Fruit fly (Drosophila melanogaster) whole organism, embryonic: Measurements from ENCODE around the gene CG32079.
A peak's percentile ranks its signal among the peaks of the same experiment; 100 is the strongest.

Experiments
- Adf1 ChIP-seq: fragments of 200-800 bp; sonication (Bioruptor generic); IDR thresholded peaks from 2 replicates; pipeline ENCODE4 v1.3.6; 2022; ENCODE audit warnings: missing biosample characterization, missing genetic modification characterization
- Atf-2 ChIP-seq: fragments of 200-800 bp; sonication (Bioruptor generic); optimal IDR thresholded peaks from 2 replicates; lab custom pipeline; 2016; ENCODE audit warnings: missing biosample characterization, missing genetic modification characterization
- CG1024 ChIP-seq: fragments of 200-800 bp; sonication (Bioruptor generic); IDR thresholded peaks from 2 replicates; pipeline ENCODE4 v1.3.6; 2022; ENCODE audit warnings: missing biosample characterization, missing genetic modification characterization
- CG10543 ChIP-seq: fragments of 200-800 bp; sonication (Bioruptor generic); optimal IDR thresholded peaks from 3 replicates; lab custom pipeline; 2017; ENCODE audit warnings: missing biosample characterization, mild to moderate bottlenecking, missing genetic modification characterization, moderate library complexity
- CG10979 ChIP-seq: fragments of 200-800 bp; sonication (Bioruptor generic); optimal IDR thresholded peaks from 2 replicates; lab custom pipeline; 2018; ENCODE audit warnings: missing biosample characterization, mild to moderate bottlenecking, missing genetic modification characterization, moderate library complexity
- CG11560 ChIP-seq: fragments of 200-800 bp; sonication (Bioruptor generic); IDR thresholded peaks from 3 replicates; pipeline ENCODE4 v1.3.6; 2022; ENCODE audit warnings: missing biosample characterization, missing genetic modification characterization
- CG12071 ChIP-seq: fragments of 200-800 bp; sonication (Bioruptor generic); optimal IDR thresholded peaks from 3 replicates; lab custom pipeline; 2018; ENCODE audit warnings: missing biosample characterization, mild to moderate bottlenecking, missing genetic modification characterization
- CG12104 ChIP-seq: fragments of 200-800 bp; sonication (Bioruptor generic); optimal IDR thresholded peaks from 3 replicates; lab custom pipeline; 2016; ENCODE audit warnings: missing biosample characterization, missing genetic modification characterization
- CG15696 ChIP-seq: fragments of 200-800 bp; sonication (Bioruptor generic); optimal IDR thresholded peaks from 2 replicates; lab custom pipeline; 2019; ENCODE audit warnings: missing biosample characterization, mild to moderate bottlenecking, missing genetic modification characterization, moderate library complexity
- CG1603 ChIP-seq: fragments of 200-800 bp; sonication (Bioruptor generic); optimal IDR thresholded peaks from 2 replicates; lab custom pipeline; 2019; ENCODE audit warnings: missing biosample characterization, mild to moderate bottlenecking, missing genetic modification characterization, moderate library complexity
- CG1647 ChIP-seq: fragments of 200-800 bp; sonication (Bioruptor generic); optimal IDR thresholded peaks from 3 replicates; lab custom pipeline; 2016; ENCODE audit warnings: missing biosample characterization, missing genetic modification characterization
- CG2678 ChIP-seq: fragments of 200-800 bp; sonication (Bioruptor generic); optimal IDR thresholded peaks from 3 replicates; lab custom pipeline; 2019; ENCODE audit warnings: missing biosample characterization, mild to moderate bottlenecking, missing genetic modification characterization, moderate library complexity
- CG3838 ChIP-seq: fragments of 200-800 bp; sonication (Bioruptor generic); optimal IDR thresholded peaks from 3 replicates; lab custom pipeline; 2016; ENCODE audit warnings: missing biosample characterization, missing genetic modification characterization
- CG4617 ChIP-seq: fragments of 200-800 bp; sonication (Bioruptor generic); optimal IDR thresholded peaks from 3 replicates; lab custom pipeline; 2016; ENCODE audit warnings: missing biosample characterization, missing genetic modification characterization, borderline replicate concordance
- CG6683 ChIP-seq: fragments of 200-800 bp; sonication (Bioruptor generic); optimal IDR thresholded peaks from 2 replicates; lab custom pipeline; 2017; ENCODE audit warnings: missing biosample characterization, mild to moderate bottlenecking, missing genetic modification characterization, missing genetic modification reagents
- CG6689 ChIP-seq: fragments of 200-800 bp; sonication (Bioruptor generic); IDR thresholded peaks from 2 replicates; pipeline ENCODE4 v1.3.6; 2022; ENCODE audit warnings: missing biosample characterization, missing genetic modification characterization
- CG6813 ChIP-seq: fragments of 200-800 bp; sonication (Bioruptor generic); optimal IDR thresholded peaks from 2 replicates; lab custom pipeline; 2017; ENCODE audit warnings: missing biosample characterization, missing genetic modification characterization, mild to moderate bottlenecking, moderate library complexity, missing genetic modification reagents
- CG7963 ChIP-seq: fragments of 200-800 bp; sonication (Bioruptor generic); IDR thresholded peaks from 3 replicates; pipeline ENCODE4 v1.3.6; 2022; ENCODE audit warnings: missing biosample characterization, missing genetic modification characterization; ENCODE audit not compliant: partially characterized antibody
- CG8924 ChIP-seq: fragments of 200-800 bp; optimal IDR thresholded peaks from 3 replicates; lab custom pipeline; 2019; ENCODE audit warnings: missing biosample characterization, mild to moderate bottlenecking, missing genetic modification characterization, moderate library complexity
- CkIIα-i1 ChIP-seq: fragments of 200-800 bp; sonication (Bioruptor generic); IDR thresholded peaks from 2 replicates; pipeline ENCODE4 v1.3.6; 2022; ENCODE audit warnings: missing biosample characterization, missing genetic modification characterization
- Dip3 ChIP-seq: fragments of 200-800 bp; sonication (Bioruptor generic); optimal IDR thresholded peaks from 3 replicates; lab custom pipeline; 2016; ENCODE audit warnings: missing biosample characterization, missing genetic modification characterization
- Dref ChIP-seq: fragments of 200-800 bp; sonication (Bioruptor generic); IDR thresholded peaks from 2 replicates; pipeline ENCODE4 v1.3.6; 2022; ENCODE audit warnings: missing biosample characterization, missing genetic modification characterization
- Fer2 ChIP-seq: fragments of 200-800 bp; sonication (Bioruptor generic); optimal IDR thresholded peaks from 2 replicates; lab custom pipeline; 2018; ENCODE audit warnings: missing biosample characterization, mild to moderate bottlenecking, missing genetic modification characterization, moderate library complexity
- Max ChIP-seq: fragments of 200-800 bp; sonication (Bioruptor generic); optimal IDR thresholded peaks from 2 replicates; lab custom pipeline; 2016; ENCODE audit warnings: missing biosample characterization, mild to moderate bottlenecking, missing genetic modification characterization
- Myb ChIP-seq: fragments of 200-800 bp; sonication (Bioruptor generic); optimal IDR thresholded peaks from 2 replicates; lab custom pipeline; 2016; ENCODE audit warnings: missing biosample characterization, missing genetic modification characterization
- NC2β ChIP-seq: fragments of 200-800 bp; sonication (Bioruptor generic); optimal IDR thresholded peaks from 2 replicates; lab custom pipeline; 2016; ENCODE audit warnings: missing biosample characterization, missing genetic modification characterization
- al ChIP-seq: fragments of 200-800 bp; sonication (Bioruptor generic); IDR thresholded peaks from 2 replicates; pipeline ENCODE4 v1.3.6; 2022; ENCODE audit warnings: missing biosample characterization, missing genetic modification characterization
- bcd ChIP-seq: fragments of 200-800 bp; sonication (Bioruptor generic); optimal IDR thresholded peaks from 2 replicates; lab custom pipeline; 2017; ENCODE audit warnings: missing biosample characterization, mild to moderate bottlenecking, missing genetic modification characterization
- caup ChIP-seq: fragments of 200-800 bp; sonication (Bioruptor generic); optimal IDR thresholded peaks from 3 replicates; lab custom pipeline; 2017; ENCODE audit warnings: missing biosample characterization, mild to moderate bottlenecking, missing genetic modification characterization, moderate library complexity; ENCODE audit not compliant: severe bottlenecking
- cg ChIP-seq: fragments of 200-800 bp; sonication (Bioruptor generic); optimal IDR thresholded peaks from 3 replicates; lab custom pipeline; 2019; ENCODE audit warnings: missing biosample characterization, mild to moderate bottlenecking, missing genetic modification characterization, moderate library complexity
- dmrt11E ChIP-seq: fragments of 200-800 bp; sonication (Bioruptor generic); optimal IDR thresholded peaks from 3 replicates; lab custom pipeline; 2018; ENCODE audit warnings: missing biosample characterization, mild to moderate bottlenecking, missing genetic modification characterization, moderate library complexity
- fd96Cb ChIP-seq: fragments of 200-800 bp; sonication (Bioruptor generic); optimal IDR thresholded peaks from 2 replicates; lab custom pipeline; 2018; ENCODE audit warnings: missing biosample characterization, mild to moderate bottlenecking, missing genetic modification characterization, moderate library complexity
- grau ChIP-seq: fragments of 200-800 bp; optimal IDR thresholded peaks from 3 replicates; lab custom pipeline; 2019; ENCODE audit warnings: missing biosample characterization, mild to moderate bottlenecking, missing genetic modification characterization, moderate library complexity
- hkb ChIP-seq, 2 experiments: fragments of 200-800 bp in 1 of 2; fragments of >200 bp in 1 of 2; sonication (Bioruptor generic) in 1 of 2; IDR thresholded peaks in 1 of 2; optimal IDR thresholded peaks in 1 of 2; 2 replicates each; pipeline versions ENCODE4 v1.3.6 to Lab custom; 2017 to 2022; ENCODE audit warnings: missing biosample characterization in 1 of 2, missing genetic modification characterization in 1 of 2
- jing ChIP-seq: fragments of 200-800 bp; sonication (Bioruptor generic); optimal IDR thresholded peaks from 2 replicates; lab custom pipeline; 2018; ENCODE audit warnings: missing biosample characterization, mild to moderate bottlenecking, missing genetic modification characterization
- klu ChIP-seq: fragments of 200-800 bp; sonication (Bioruptor generic); IDR thresholded peaks from 2 replicates; pipeline ENCODE4 v1.3.6; 2022; ENCODE audit warnings: missing biosample characterization, missing genetic modification characterization
- lab ChIP-seq: fragments of 200-800 bp; sonication (Bioruptor generic); optimal IDR thresholded peaks from 3 replicates; lab custom pipeline; 2017; ENCODE audit warnings: missing biosample characterization, missing genetic modification characterization, mild to moderate bottlenecking, moderate library complexity, missing genetic modification reagents
- pan ChIP-seq, 4 experiments: fragments of >200 bp in 3 of 4; fragments of 200-800 bp in 1 of 4; sonication (Bioruptor generic) in 1 of 4; optimal IDR thresholded peaks in 3 of 4; IDR thresholded peaks in 1 of 4; 2 replicates each; pipeline versions ENCODE4 v1.3.6 to Lab custom; 2017 to 2022; ENCODE audit warnings: missing biosample characterization in 2 of 4, missing genetic modification characterization in 2 of 4, mixed read lengths in 1 of 4
- pfk ChIP-seq: fragments of 200-800 bp; sonication (Bioruptor generic); optimal IDR thresholded peaks from 2 replicates; lab custom pipeline; 2018; ENCODE audit warnings: missing biosample characterization, mild to moderate bottlenecking, missing genetic modification characterization, moderate library complexity
- pnt ChIP-seq: fragments of 200-800 bp; sonication (Bioruptor generic); optimal IDR thresholded peaks from 3 replicates; lab custom pipeline; 2016; ENCODE audit warnings: missing biosample characterization, missing genetic modification characterization
- ranshi ChIP-seq: fragments of 200-800 bp; sonication (Bioruptor generic); IDR thresholded peaks from 2 replicates; pipeline ENCODE4 v1.3.6; 2022; ENCODE audit warnings: missing biosample characterization, missing genetic modification characterization
- sc ChIP-seq, 3 experiments: fragments of >200 bp in 2 of 3; fragments of 200-800 bp in 1 of 3; sonication (Bioruptor generic) in 1 of 3; optimal IDR thresholded peaks; 2 replicates in 2 of 3; 3 replicates in 1 of 3; lab custom pipeline; 2017; ENCODE audit warnings: mild to moderate bottlenecking in 1 of 3, missing biosample characterization in 1 of 3, missing genetic modification characterization in 1 of 3, missing genetic modification reagents in 1 of 3
- seq ChIP-seq: fragments of 200-800 bp; sonication (Bioruptor generic); IDR thresholded peaks from 2 replicates; pipeline ENCODE4 v1.3.6; 2022; ENCODE audit warnings: missing biosample characterization, missing genetic modification characterization
- sim ChIP-seq: fragments of 200-800 bp; sonication (Bioruptor generic); IDR thresholded peaks from 2 replicates; pipeline ENCODE4 v1.3.6; 2022; ENCODE audit warnings: missing biosample characterization, missing genetic modification characterization
- ssp ChIP-seq: fragments of 200-800 bp; sonication (Bioruptor generic); IDR thresholded peaks from 2 replicates; pipeline ENCODE4 v1.3.6; 2022; ENCODE audit warnings: missing biosample characterization, missing genetic modification characterization
- tio ChIP-seq: fragments of 200-800 bp; sonication (Bioruptor generic); optimal IDR thresholded peaks from 2 replicates; lab custom pipeline; 2017; ENCODE audit warnings: missing biosample characterization, missing genetic modification characterization, inconsistent platforms
- twi ChIP-seq: fragments of 200-800 bp; optimal IDR thresholded peaks from 2 replicates; lab custom pipeline; 2019; ENCODE audit warnings: missing biosample characterization, mild to moderate bottlenecking, missing genetic modification characterization, moderate library complexity
- unpg ChIP-seq: fragments of 200-800 bp; sonication (Bioruptor generic); optimal IDR thresholded peaks from 3 replicates; lab custom pipeline; 2018; ENCODE audit warnings: missing biosample characterization, mild to moderate bottlenecking, missing genetic modification characterization, moderate library complexity

The CG32079 gene

dm6 chr3L:11061200-11061599, 35.8 kb downstream of the CG32079 start, which contains the start of the genes CG6321 and Blos2 (continued):
- no peak for TF ChIP-seq CkIIα-i1 (GFP tag; lab: Robert Waterston, UW)
- peak; percentile 34 for TF ChIP-seq CG4617
- TF ChIP-seq pfk (GFP tag; lab: Kevin White, UChicago), result no peak
- peak; percentile 72 for TF ChIP-seq CG6689
- TF ChIP-seq jing, result peak; percentile 12
- peak; percentile 11 for TF ChIP-seq Atf-2 (GFP tag; lab: Kevin White, UChicago)
- TF ChIP-seq al (GFP tag; lab: Robert Waterston, UW), result peak; percentile 60; the same call in 1 of the 2 replicates
- TF ChIP-seq Fer2, result peak; percentile 50
- TF ChIP-seq ssp (GFP tag; lab: Robert Waterston, UW), result no peak
- peak; percentile 41 for TF ChIP-seq NC2β (GFP tag; lab: Kevin White, UChicago)
- no peak for TF ChIP-seq CG11560 (tag; lab: Robert Waterston, UW)
- no peak for TF ChIP-seq CG7963 (GFP tag; lab: Robert Waterston, UW)
- peak; percentile 63 for TF ChIP-seq CG1603 (tag; lab: Kevin White, UChicago)
- peak; percentile 87 for TF ChIP-seq CG8924 (tag; lab: Kevin White, UChicago)
- peak; percentile 16; the same call in 1 of the 2 replicates for TF ChIP-seq seq (GFP tag; lab: Robert Waterston, UW)
- peak; percentile 26 for TF ChIP-seq CG6813 (GFP tag; lab: Kevin White, UChicago)
- peak; percentile 75 for TF ChIP-seq dmrt11E (tag; lab: Kevin White, UChicago)
- no peak for TF ChIP-seq Dref (GFP tag; lab: Robert Waterston, UW)
- peak; percentile 37 for TF ChIP-seq CG3838 (GFP tag; lab: Kevin White, UChicago)
- peak; percentile 81 for TF ChIP-seq CG10979 (tag; lab: Kevin White, UChicago)
- TF ChIP-seq bcd (GFP tag; lab: Kevin White, UChicago), result peak; percentile 68
- peak; percentile 89 for TF ChIP-seq CG2678 (tag; lab: Kevin White, UChicago)
- peak; percentile 39 for TF ChIP-seq pnt (GFP tag; lab: Kevin White, UChicago)
- TF ChIP-seq ranshi (GFP tag; lab: Robert Waterston, UW), result peak; percentile 65; the same call in 1 of the 2 replicates
- TF ChIP-seq twi (tag; lab: Kevin White, UChicago), result peak; percentile 51
- TF ChIP-seq CG6683, result peak; percentile 50
- peak; percentile 3 for TF ChIP-seq CG1647
- peak; percentile 76 for TF ChIP-seq CG15696
- TF ChIP-seq CG12104 (GFP tag; lab: Kevin White, UChicago), result peak; percentile 68
- TF ChIP-seq sc (optimal IDR thresholded peaks at IDR 0.05; lab: Kevin White, UChicago), result no peak
- peak; percentile 22 for TF ChIP-seq sc (GFP tag; optimal IDR thresholded peaks at IDR 0.05; lab: Kevin White, UChicago)
- TF ChIP-seq grau (tag; lab: Kevin White, UChicago), result peak; percentile 85
- peak; percentile 46 for TF ChIP-seq Dip3 (GFP tag; lab: Kevin White, UChicago)
- peak; percentile 52 for TF ChIP-seq klu (GFP tag; lab: Robert Waterston, UW)
- TF ChIP-seq pan (optimal IDR thresholded peaks at IDR 0.05; lab: Kevin White, UChicago), result peak in 1 of 2 experiments; percentile 32
- TF ChIP-seq pan (GFP tag; optimal IDR thresholded peaks at IDR 0.05 in 1 of 2, IDR thresholded peaks at IDR 0.05 in 1 of 2), result peak in 1 of 2 experiments; percentile 40
- peak; percentile 86 for TF ChIP-seq lab (GFP tag; lab: Kevin White, UChicago)
- TF ChIP-seq CG1024 (GFP tag; lab: Robert Waterston, UW), result 0 out of 2 replicates have a peak, but pooled peaks have one; percentile 6
- peak; percentile 72 for TF ChIP-seq caup
- TF ChIP-seq tio, result peak; percentile 37
- 0 out of 2 replicates have a peak, but pooled peaks have one; percentile 22 for TF ChIP-seq Adf1 (GFP tag; lab: Robert Waterston, UW)
- TF ChIP-seq cg (GFP tag; lab: Kevin White, UChicago), result no peak
- TF ChIP-seq fd96Cb, result peak; percentile 76
- no peak for TF ChIP-seq Myb (GFP tag; lab: Kevin White, UChicago)
- TF ChIP-seq hkb (optimal IDR thresholded peaks at IDR 0.05; lab: Kevin White, UChicago), result no peak
- peak; percentile 86 for TF ChIP-seq hkb (GFP tag; IDR thresholded peaks at IDR 0.05; lab: Robert Waterston, UW)
- peak; percentile 54 for TF ChIP-seq CG10543 (GFP tag; lab: Kevin White, UChicago)
- peak; percentile 87 for TF ChIP-seq unpg (GFP tag; lab: Kevin White, UChicago)
- TF ChIP-seq Max, result peak; percentile 67
- TF ChIP-seq sim (GFP tag; lab: Robert Waterston, UW), result no peak
- peak; percentile 57 for TF ChIP-seq CG12071 (GFP tag; lab: Kevin White, UChicago)
